Worm (Caenorhabditis elegans): ENCODE measurements around the gene Y49E10.18.

The Y49E10.18 gene

DNA sequence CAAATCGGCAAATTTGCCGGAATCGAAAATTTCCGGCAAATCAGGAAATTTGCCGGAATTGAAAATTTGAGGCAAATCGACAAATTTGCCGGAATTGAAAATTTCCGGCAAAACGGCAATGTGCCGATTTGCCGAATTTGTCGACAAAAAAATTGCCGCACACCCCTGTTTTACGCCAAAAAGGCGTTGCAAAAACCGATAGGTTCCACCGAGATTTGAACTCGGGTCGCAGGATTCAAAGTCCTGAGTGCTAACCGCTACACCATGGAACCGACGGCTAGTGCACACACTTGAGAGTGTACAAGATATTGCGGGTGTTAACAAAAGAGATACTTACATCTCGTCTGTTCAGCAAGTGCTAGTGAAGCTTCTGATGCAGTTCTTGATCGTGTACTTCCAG lies 46.2 kb downstream of the Y49E10.18 start (continued):
- TF ChIP-seq tbx-2 (tag; optimal IDR thresholded peaks at IDR 0.05): no peak
- no peak for TF ChIP-seq K09A11.1 (tag; optimal IDR thresholded peaks at IDR 0.05; ENCODE audit: insufficient read depth)
- peak; percentile 7 for TF ChIP-seq hlh-15 (tag; optimal IDR thresholded peaks at IDR 0.05)
- no peak for TF ChIP-seq dve-1 (tag; optimal IDR thresholded peaks at IDR 0.05)
- TF ChIP-seq unc-55 (GFP tag; optimal IDR thresholded peaks at IDR 0.05): no peak
- no peak for TF ChIP-seq dmd-4 (tag; optimal IDR thresholded peaks at IDR 0.05; ENCODE audit: borderline replicate concordance)
- peak; percentile 1 for TF ChIP-seq hlh-13 (GFP tag; optimal IDR thresholded peaks at IDR 0.05)
- TF ChIP-seq ceh-19 (GFP tag; optimal IDR thresholded peaks at IDR 0.05): peak; percentile 56
- peak; percentile 36 for TF ChIP-seq sox-4 (tag; optimal IDR thresholded peaks at IDR 0.05)
- peak; percentile 32 for TF ChIP-seq unc-86 (tag; optimal IDR thresholded peaks at IDR 0.05)
- no peak for TF ChIP-seq pag-3 (tag; optimal IDR thresholded peaks at IDR 0.05; ENCODE audit: borderline replicate concordance)
- TF ChIP-seq F13H6.1 (tag; optimal IDR thresholded peaks at IDR 0.05): no peak
- TF ChIP-seq lim-6 (tag; optimal IDR thresholded peaks at IDR 0.05): no peak
- peak; percentile 13 for TF ChIP-seq ceh-48 (tag; optimal IDR thresholded peaks at IDR 0.05)
- TF ChIP-seq ceh-9 (tag; optimal IDR thresholded peaks at IDR 0.05): no peak

DNA sequence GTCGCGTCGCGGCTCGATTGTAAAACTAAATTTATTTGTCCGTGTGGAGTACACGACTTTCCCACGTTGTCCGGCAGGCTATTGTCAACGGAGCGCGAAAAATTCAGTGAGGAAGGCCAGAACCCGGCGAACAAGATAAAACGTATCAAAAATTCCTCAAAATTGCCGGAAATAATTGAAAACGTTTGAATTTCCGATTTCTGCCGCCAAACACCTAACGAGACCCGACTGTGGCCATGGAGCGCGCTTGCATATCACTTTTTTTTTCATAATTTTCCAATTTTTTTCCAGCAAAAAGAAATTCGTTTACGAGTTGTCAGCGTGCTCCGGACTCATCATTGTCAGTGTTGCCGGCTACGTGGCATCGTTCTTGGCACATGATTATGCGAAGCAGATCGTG lies 47.4 kb downstream of the Y49E10.18 start:
- no peak for TF ChIP-seq F13H6.1 (tag; optimal IDR thresholded peaks at IDR 0.05)
- TF ChIP-seq nhr-11 (tag; optimal IDR thresholded peaks at IDR 0.05): no peak
- no peak for TF ChIP-seq ceh-14 (tag; optimal IDR thresholded peaks at IDR 0.05)

DNA sequence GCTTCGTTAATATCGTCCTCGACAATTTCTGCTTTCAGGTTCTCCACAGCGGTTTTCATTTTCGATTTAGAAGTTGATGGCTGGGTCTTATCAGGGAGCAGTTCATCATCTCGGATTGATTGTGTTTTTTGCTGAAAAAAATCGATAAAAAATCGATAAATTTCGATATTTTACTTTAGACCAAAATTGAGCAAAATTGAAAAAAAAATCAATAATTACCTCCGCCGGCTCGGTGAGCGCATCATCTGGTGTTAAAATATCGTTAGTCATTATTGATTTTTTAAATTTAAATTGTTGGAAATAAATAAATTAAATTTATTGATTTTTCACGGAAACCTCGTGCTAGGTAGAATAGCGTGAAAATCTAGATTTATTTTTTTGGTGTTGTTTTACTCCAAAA lies 50.8 kb downstream of the Y49E10.18 start, which contains the start of gene Y49E10.10:
TSS of gene Y49E10.10 (plus strand) at position 381 of the 400 bp plus-strand sequence.
- TF ChIP-seq syd-9 (tag; optimal IDR thresholded peaks at IDR 0.05): no peak
- TF ChIP-seq ceh-48 (tag; optimal IDR thresholded peaks at IDR 0.05): peak; percentile 44
